Worm (Caenorhabditis elegans) whole organism, mixed stage, embryonic: ENCODE results near the gene chd-3.

Source experiments
- M03D4.4 ChIP-seq: sonication (generic microtip); optimal IDR thresholded peaks from 2 replicates; lab custom pipeline; 2017; ENCODE audit warnings: mild to moderate bottlenecking, missing genetic modification characterization, missing compliant biosample characterization
- bed-3 ChIP-seq: fragments of 200-800 bp; sonication (Bioruptor generic); optimal IDR thresholded peaks from 3 replicates; lab custom pipeline; 2018; ENCODE audit warnings: mild to moderate bottlenecking, missing genetic modification characterization, moderate library complexity, missing compliant biosample characterization
- blmp-1 ChIP-seq: fragments of 150-350 bp; optimal IDR thresholded peaks from 2 replicates; lab custom pipeline; 2014; ENCODE audit warnings: missing biosample characterization, missing genetic modification characterization
- ceh-39 ChIP-seq: fragments of 150-350 bp; optimal IDR thresholded peaks from 2 replicates; lab custom pipeline; 2014; ENCODE audit warnings: missing biosample characterization, missing genetic modification characterization
- ceh-43 ChIP-seq: fragments of 200-800 bp; sonication (Bioruptor generic); optimal IDR thresholded peaks from 2 replicates; lab custom pipeline; 2018; ENCODE audit warnings: mild to moderate bottlenecking, missing genetic modification characterization, moderate library complexity, missing compliant biosample characterization
- ceh-83 ChIP-seq: fragments of 200-800 bp; sonication (Bioruptor generic); optimal IDR thresholded peaks from 2 replicates; lab custom pipeline; 2018; ENCODE audit warnings: mild to moderate bottlenecking, missing genetic modification characterization, missing compliant biosample characterization
- ces-1 ChIP-seq: fragments of 150-350 bp; optimal IDR thresholded peaks from 2 replicates; lab custom pipeline; 2014; ENCODE audit warnings: missing biosample characterization, missing genetic modification reagents, missing genetic modification characterization
- cnd-1 ChIP-seq: fragments of 200-800 bp; sonication (Bioruptor generic); optimal IDR thresholded peaks from 2 replicates; lab custom pipeline; 2018; ENCODE audit warnings: mild to moderate bottlenecking, missing genetic modification characterization, missing compliant biosample characterization
- drap-1 ChIP-seq: fragments of 200-800 bp; sonication (Bioruptor generic); optimal IDR thresholded peaks from 3 replicates; lab custom pipeline; 2018; ENCODE audit warnings: mild to moderate bottlenecking, missing genetic modification characterization, missing compliant biosample characterization
- elt-1 ChIP-seq: sonication (generic microtip); optimal IDR thresholded peaks from 2 replicates; lab custom pipeline; 2017; ENCODE audit warnings: missing genetic modification characterization, mild to moderate bottlenecking, missing compliant biosample characterization, antibody characterized with exemption, moderate library complexity, borderline replicate concordance; ENCODE audit not compliant: insufficient read depth
- elt-3 ChIP-seq: fragments of 150-350 bp; optimal IDR thresholded peaks from 2 replicates; lab custom pipeline; 2014; ENCODE audit warnings: missing biosample characterization, missing genetic modification characterization
- flh-1 ChIP-seq: fragments of 200-800 bp; sonication (Bioruptor generic); optimal IDR thresholded peaks from 2 replicates; lab custom pipeline; 2018; ENCODE audit warnings: mild to moderate bottlenecking, missing genetic modification characterization, moderate library complexity, missing compliant biosample characterization
- ham-2 ChIP-seq: fragments of 200-800 bp; sonication (Bioruptor generic); optimal IDR thresholded peaks from 2 replicates; lab custom pipeline; 2018; ENCODE audit warnings: mild to moderate bottlenecking, missing genetic modification characterization, missing compliant biosample characterization
- hlh-1 ChIP-seq: fragments of 150-350 bp; optimal IDR thresholded peaks from 2 replicates; lab custom pipeline; 2014; ENCODE audit warnings: missing biosample characterization, missing genetic modification reagents, missing genetic modification characterization
- lin-13 ChIP-seq: fragments of 150-350 bp; optimal IDR thresholded peaks from 2 replicates; lab custom pipeline; 2014; ENCODE audit warnings: missing biosample characterization, missing genetic modification characterization
- lin-32 ChIP-seq: fragments of 200-800 bp; sonication (Bioruptor generic); optimal IDR thresholded peaks from 2 replicates; lab custom pipeline; 2018; ENCODE audit warnings: mild to moderate bottlenecking, missing genetic modification characterization, missing compliant biosample characterization
- lsy-2 ChIP-seq: fragments of 150-350 bp; optimal IDR thresholded peaks from 2 replicates; lab custom pipeline; 2014; ENCODE audit warnings: missing biosample characterization, missing genetic modification characterization
- mab-5 ChIP-seq: fragments of 150-350 bp; optimal IDR thresholded peaks from 2 replicates; lab custom pipeline; 2014; ENCODE audit warnings: missing biosample characterization, missing genetic modification characterization
- mep-1 ChIP-seq: fragments of 150-350 bp; optimal IDR thresholded peaks from 2 replicates; lab custom pipeline; 2017; ENCODE audit warnings: missing biosample characterization, missing genetic modification reagents, missing genetic modification characterization, inconsistent platforms
- mls-2 ChIP-seq: sonication (generic microtip); optimal IDR thresholded peaks from 2 replicates; lab custom pipeline; 2016; ENCODE audit warnings: mild to moderate bottlenecking, missing genetic modification characterization, moderate library complexity, missing compliant biosample characterization
- nhr-12 ChIP-seq: fragments of 150-350 bp; optimal IDR thresholded peaks from 2 replicates; lab custom pipeline; 2014; ENCODE audit warnings: missing biosample characterization, missing genetic modification characterization
- nhr-2 ChIP-seq: fragments of 150-350 bp; optimal IDR thresholded peaks from 2 replicates; lab custom pipeline; 2014; ENCODE audit warnings: missing biosample characterization, missing genetic modification characterization
- nhr-237 ChIP-seq: fragments of 150-350 bp; optimal IDR thresholded peaks from 2 replicates; lab custom pipeline; 2014; ENCODE audit warnings: missing biosample characterization, missing genetic modification characterization
- nhr-28 ChIP-seq: fragments of 150-350 bp; optimal IDR thresholded peaks from 2 replicates; lab custom pipeline; 2014; ENCODE audit warnings: missing biosample characterization, missing genetic modification characterization
- nhr-76 ChIP-seq: sonication (generic microtip); optimal IDR thresholded peaks from 2 replicates; lab custom pipeline; 2017; ENCODE audit warnings: missing biosample characterization, missing genetic modification characterization
- pha-4 ChIP-seq: fragments of 150-350 bp; optimal IDR thresholded peaks from 2 replicates; lab custom pipeline; 2018; ENCODE audit warnings: missing biosample characterization, missing genetic modification reagents, missing genetic modification characterization
- sem-2 ChIP-seq: fragments of 200-800 bp; sonication (Bioruptor generic); optimal IDR thresholded peaks from 2 replicates; lab custom pipeline; 2018; ENCODE audit warnings: mild to moderate bottlenecking, missing genetic modification characterization, missing compliant biosample characterization
- snpc-4 ChIP-seq: fragments of 150-350 bp; optimal IDR thresholded peaks from 2 replicates; lab custom pipeline; 2014; ENCODE audit warnings: missing biosample characterization, missing genetic modification characterization
- sptf-1 ChIP-seq: sonication (generic microtip); optimal IDR thresholded peaks from 2 replicates; lab custom pipeline; 2017; ENCODE audit warnings: mild to moderate bottlenecking, missing genetic modification characterization, moderate library complexity, missing compliant biosample characterization
- tbx-8 ChIP-seq: fragments of 200-800 bp; sonication (Bioruptor generic); optimal IDR thresholded peaks from 2 replicates; lab custom pipeline; 2018; ENCODE audit warnings: mild to moderate bottlenecking, missing genetic modification characterization, moderate library complexity, missing compliant biosample characterization
- unc-120 ChIP-seq: sonication (generic microtip); optimal IDR thresholded peaks from 2 replicates; lab custom pipeline; 2017; ENCODE audit warnings: missing genetic modification characterization, missing compliant biosample characterization; ENCODE audit not compliant: poor library complexity, severe bottlenecking
- unc-39 ChIP-seq: fragments of 150-350 bp; optimal IDR thresholded peaks from 2 replicates; lab custom pipeline; 2014; ENCODE audit warnings: missing biosample characterization, missing genetic modification characterization
- unc-62 ChIP-seq: fragments of 150-350 bp; optimal IDR thresholded peaks from 2 replicates; lab custom pipeline; 2014; ENCODE audit warnings: missing biosample characterization, missing genetic modification reagents, missing genetic modification characterization
- zip-8 ChIP-seq: fragments of 150-350 bp; optimal IDR thresholded peaks from 2 replicates; lab custom pipeline; 2014; ENCODE audit warnings: missing biosample characterization, missing genetic modification characterization
- ztf-11 ChIP-seq: fragments of 150-350 bp; optimal IDR thresholded peaks from 2 replicates; lab custom pipeline; 2014; ENCODE audit warnings: missing biosample characterization, missing genetic modification characterization

Gene chd-3

ce11 chrX:12852575-12852974, at the start of gene chd-3:
chd-3 (minus strand) TSS chrX:12852601.
- no peak for TF ChIP-seq ceh-39 (tag; lab: Kevin White, UChicago)
- no peak for TF ChIP-seq elt-1 (tag; lab: Kevin White, UChicago)
- TF ChIP-seq flh-1 (GFP tag; lab: Kevin White, UChicago), result no peak
- TF ChIP-seq drap-1, result no peak
- no peak for TF ChIP-seq lsy-2
- TF ChIP-seq zip-8 (tag; lab: Kevin White, UChicago), result no peak
- TF ChIP-seq sptf-1 (tag; lab: Kevin White, UChicago), result no peak
- no peak for TF ChIP-seq ces-1 (GFP tag; lab: Kevin White, UChicago)
- TF ChIP-seq sem-2 (GFP tag; lab: Kevin White, UChicago), result no peak
- no peak for TF ChIP-seq ztf-11 (tag; lab: Kevin White, UChicago)
- TF ChIP-seq snpc-4 (tag; lab: Kevin White, UChicago), result no peak
- no peak for TF ChIP-seq M03D4.4 (tag; lab: Kevin White, UChicago)
- no peak for TF ChIP-seq nhr-237 (tag; lab: Kevin White, UChicago)
- TF ChIP-seq mls-2 (tag; lab: Kevin White, UChicago), result no peak
- TF ChIP-seq nhr-76 (tag; lab: Kevin White, UChicago), result no peak
- TF ChIP-seq ceh-83 (GFP tag; lab: Kevin White, UChicago), result no peak
- TF ChIP-seq hlh-1 (tag; lab: Kevin White, UChicago), result no peak
- TF ChIP-seq ceh-43, result no peak
- no peak for TF ChIP-seq mep-1 (tag; lab: Kevin White, UChicago)
- TF ChIP-seq nhr-2 (tag; lab: Kevin White, UChicago), result no peak
- TF ChIP-seq, all 35 proteins: peak for 0

ce11 chrX:12899140-12899888, 46.9 kb upstream of the chd-3 start:
- TF ChIP-seq ceh-43, result no peak
- TF ChIP-seq, all 35 proteins: peak for 0

ce11 chrX:12889837-12890449, 37.5 kb upstream of the chd-3 start:
- peak; percentile 82 for TF ChIP-seq drap-1
- peak; percentile 66 for TF ChIP-seq bed-3 (GFP tag; lab: Kevin White, UChicago)
- TF ChIP-seq sem-2 (GFP tag; lab: Kevin White, UChicago), result peak; percentile 77
- TF ChIP-seq elt-1 (tag; lab: Kevin White, UChicago), result no peak
- no peak for TF ChIP-seq nhr-12 (tag; lab: Kevin White, UChicago)
- peak; percentile 56 for TF ChIP-seq pha-4 (tag; lab: Kevin White, UChicago)
- peak; percentile 7 for TF ChIP-seq zip-8 (tag; lab: Kevin White, UChicago)
- TF ChIP-seq mls-2 (tag; lab: Kevin White, UChicago), result peak; percentile 92
- TF ChIP-seq flh-1 (GFP tag; lab: Kevin White, UChicago), result peak; percentile 60
- TF ChIP-seq unc-62 (GFP tag; lab: Kevin White, UChicago), result no peak
- TF ChIP-seq snpc-4 (tag; lab: Kevin White, UChicago), result no peak
- peak; percentile 85 for TF ChIP-seq cnd-1 (tag; lab: Kevin White, UChicago)
- TF ChIP-seq ceh-43, result peak; percentile 78
- TF ChIP-seq ceh-39 (tag; lab: Kevin White, UChicago), result no peak
- TF ChIP-seq ham-2 (GFP tag; lab: Kevin White, UChicago), result peak; percentile 79
- TF ChIP-seq tbx-8 (GFP tag; lab: Kevin White, UChicago), result peak; percentile 85
- peak; percentile 95 for TF ChIP-seq sptf-1 (tag; lab: Kevin White, UChicago)
- TF ChIP-seq ces-1 (GFP tag; lab: Kevin White, UChicago), result no peak
- no peak for TF ChIP-seq nhr-28 (tag; lab: Kevin White, UChicago)
- TF ChIP-seq nhr-76 (tag; lab: Kevin White, UChicago), result no peak
- TF ChIP-seq hlh-1 (tag; lab: Kevin White, UChicago), result no peak
- no peak for TF ChIP-seq mab-5 (tag; lab: Kevin White, UChicago)
- no peak for TF ChIP-seq ztf-11 (tag; lab: Kevin White, UChicago)
- peak; percentile 21 for TF ChIP-seq nhr-2 (tag; lab: Kevin White, UChicago)
- peak; percentile 2 for TF ChIP-seq lsy-2
- TF ChIP-seq lin-32 (GFP tag; lab: Kevin White, UChicago), result peak; percentile 47
- TF ChIP-seq blmp-1 (tag; lab: Kevin White, UChicago), result no peak
- peak; percentile 43 for TF ChIP-seq lin-13 (tag; lab: Kevin White, UChicago)
- peak; percentile 91 for TF ChIP-seq M03D4.4 (tag; lab: Kevin White, UChicago)
- TF ChIP-seq mep-1 (tag; lab: Kevin White, UChicago), result peak; percentile 29
- TF ChIP-seq unc-39 (tag; lab: Kevin White, UChicago), result no peak
- no peak for TF ChIP-seq elt-3 (tag; lab: Kevin White, UChicago)
- TF ChIP-seq ceh-83 (GFP tag; lab: Kevin White, UChicago), result peak; percentile 86
- TF ChIP-seq nhr-237 (tag; lab: Kevin White, UChicago), result no peak
- TF ChIP-seq unc-120 (tag; lab: Kevin White, UChicago), result peak; percentile 73
